Worm (Caenorhabditis elegans) whole organism, young adult: Measurements from ENCODE around the gene Y75B7AR.1.

ENCODE experiments used
- K11D2.4 ChIP-seq: fragments of 200-800 bp; sonication (Bioruptor generic); IDR thresholded peaks from 2 replicates; pipeline ENCODE4 v1.3.6; 2022; ENCODE audit warnings: missing genetic modification reagents, missing genetic modification characterization, missing compliant biosample characterization
- K12H6.12 ChIP-seq: fragments of 200-800 bp; sonication (Bioruptor generic); optimal IDR thresholded peaks from 2 replicates; lab custom pipeline; 2018; ENCODE audit warnings: mild to moderate bottlenecking, missing genetic modification characterization, missing compliant biosample characterization
- ama-1 ChIP-seq, 3 experiments: fragments of 150-350 bp in 1 of 3; sonication (generic microtip) in 2 of 3; optimal IDR thresholded peaks; 2 replicates each; lab custom pipeline; 2014 to 2018; ENCODE audit warnings: missing biosample characterization in 2 of 3, missing genetic modification characterization in 2 of 3, missing genetic modification reagents in 2 of 3
- egl-18 ChIP-seq: fragments of 200-800 bp; sonication (Bioruptor generic); IDR thresholded peaks from 2 replicates; pipeline ENCODE4 v1.3.6; 2022; ENCODE audit warnings: missing genetic modification reagents, missing genetic modification characterization, missing compliant biosample characterization
- nfya-1 ChIP-seq: sonication (generic microtip); optimal IDR thresholded peaks from 2 replicates; lab custom pipeline; 2017; ENCODE audit warnings: antibody characterized with exemption, missing compliant biosample characterization, missing genetic modification characterization, borderline replicate concordance; ENCODE audit not compliant: insufficient read depth
- rec-8 ChIP-seq, 2 experiments: sonication (generic microtip); optimal IDR thresholded peaks; 2 replicates each; lab custom pipeline; 2016; ENCODE audit warnings: mild to moderate bottlenecking in 2 of 2, missing genetic modification characterization in 2 of 2, missing genetic modification reagents in 2 of 2, missing genotype in 2 of 2, missing biosample characterization in 1 of 2, missing compliant biosample characterization in 1 of 2, moderate library complexity in 1 of 2
- snpc-4 ChIP-seq, 5 experiments: fragments of 150-350 bp in 1 of 5; sonication (generic microtip) in 4 of 5; optimal IDR thresholded peaks; 2 replicates each; lab custom pipeline; 2014 to 2018; ENCODE audit warnings: missing genetic modification characterization in 5 of 5, missing biosample characterization in 3 of 5, antibody characterized with exemption in 2 of 5, mild to moderate bottlenecking in 2 of 5, missing compliant biosample characterization in 2 of 5, missing genotype in 2 of 5, moderate library complexity in 2 of 5, missing genetic modification reagents in 1 of 5
- sptf-2 ChIP-seq: fragments of 200-800 bp; sonication (Bioruptor generic); optimal IDR thresholded peaks from 2 replicates; lab custom pipeline; 2018; ENCODE audit warnings: mild to moderate bottlenecking, missing genetic modification characterization, missing compliant biosample characterization
- unc-130 ChIP-seq: sonication (generic microtip); optimal IDR thresholded peaks from 2 replicates; lab custom pipeline; 2016; ENCODE audit warnings: missing genetic modification reagents, missing genetic modification characterization, missing compliant biosample characterization
- unc-62 ChIP-seq: fragments of 150-350 bp; optimal IDR thresholded peaks from 2 replicates; lab custom pipeline; 2014; ENCODE audit warnings: missing biosample characterization, missing genetic modification reagents, missing genetic modification characterization

DNA sequence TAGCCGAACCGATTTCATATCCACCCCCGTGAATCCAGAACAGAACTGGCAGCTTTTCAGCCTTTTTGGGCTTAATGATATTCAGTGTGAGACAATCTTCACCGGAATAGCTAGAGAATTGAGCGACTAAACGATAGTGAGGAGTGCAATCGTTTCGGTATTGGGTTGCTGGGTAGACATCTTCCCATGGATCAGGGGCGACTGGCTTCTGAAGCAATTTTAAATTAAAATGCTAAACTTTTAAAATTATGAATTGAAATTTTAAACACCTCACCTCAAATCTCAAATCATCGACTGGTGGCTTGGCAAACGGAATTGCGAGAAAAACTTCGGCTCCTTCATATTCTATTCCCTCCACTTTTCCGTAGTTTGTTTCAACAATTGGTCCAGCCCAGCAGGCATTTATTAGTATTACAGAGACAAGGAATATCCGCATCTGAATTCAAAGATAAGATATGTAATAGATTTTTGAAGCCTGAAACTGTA lies 38.9 kb upstream of the Y75B7AR.1 start, which contains the start of gene ges-1:
- TF ChIP-seq nfya-1 (tag; lab: Kevin White, UChicago) (no peak), sptf-2 (no peak), ama-1 (optimal IDR thresholded peaks at IDR 0.05; lab: Kevin White, UChicago) (no peak), ama-1 (GFP tag; optimal IDR thresholded peaks at IDR 0.05; lab: Kevin White, UChicago) (no peak), K11D2.4 (GFP tag; lab: Robert Waterston, UW) (no peak), K12H6.12 (tag; lab: Kevin White, UChicago) (no peak), unc-62 (GFP tag; lab: Kevin White, UChicago) (no peak), egl-18 (GFP tag; lab: Robert Waterston, UW) (no peak), unc-130 (GFP tag; lab: Kevin White, UChicago) (no peak), rec-8 (tag; optimal IDR thresholded peaks at IDR 0.05; lab: Kevin White, UChicago) (no peak), snpc-4 (GFP tag; optimal IDR thresholded peaks at IDR 0.05; lab: Kevin White, UChicago) (no peak), snpc-4 (tag; optimal IDR thresholded peaks at IDR 0.05; lab: Kevin White, UChicago) (no peak)
